Worm (Caenorhabditis elegans): ENCODE measurements around the gene unc-16.

DNA sequence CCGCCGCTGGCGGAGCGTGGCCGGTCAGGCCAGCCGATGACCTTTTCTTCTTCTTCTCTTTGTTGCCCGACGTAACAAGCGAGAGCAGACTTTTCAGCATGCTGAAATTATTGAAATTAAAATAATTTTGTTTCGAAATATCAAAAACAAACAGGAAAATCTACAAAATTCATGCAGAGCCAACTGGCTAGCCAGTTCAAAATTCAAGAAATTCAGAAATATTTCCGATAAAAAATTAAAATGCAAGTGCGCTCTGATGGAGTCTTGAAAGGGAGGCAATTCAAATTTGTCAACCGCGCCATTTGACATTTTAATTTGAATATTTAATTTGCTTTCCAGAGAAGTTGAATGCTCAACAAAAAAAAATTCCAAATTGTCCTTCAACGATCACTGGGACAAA, 54.6 kb downstream of the unc-16 start, which contains the start of gene F58A4.2:
- TF ChIP-seq W03F9.2 (tag; optimal IDR thresholded peaks at IDR 0.05), result no peak
- no peak for TF ChIP-seq him-1 (tag; optimal IDR thresholded peaks at IDR 0.05)

Data from whole organism, L4/young adult.